Worm (Caenorhabditis elegans): ENCODE data around the gene F52E1.5.

ce11 chrV:8406155-8406554, 26.8 kb downstream of the F52E1.5 start:
- TF ChIP-seq nhr-28 (tag; optimal IDR thresholded peaks at IDR 0.05) (no peak), nhr-12 (tag; optimal IDR thresholded peaks at IDR 0.05) (no peak), unc-62 (GFP tag; optimal IDR thresholded peaks at IDR 0.05) (no peak), elt-3 (tag; optimal IDR thresholded peaks at IDR 0.05) (no peak), bed-3 (GFP tag; optimal IDR thresholded peaks at IDR 0.05) (no peak), lin-32 (GFP tag; optimal IDR thresholded peaks at IDR 0.05) (no peak), lsy-2 (tag; optimal IDR thresholded peaks at IDR 0.05) (no peak), elt-1 (tag; optimal IDR thresholded peaks at IDR 0.05; ENCODE audit: borderline replicate concordance, insufficient read depth) (no peak), nhr-2 (tag; optimal IDR thresholded peaks at IDR 0.05) (no peak), ceh-39 (tag; optimal IDR thresholded peaks at IDR 0.05) (no peak), pha-4 (tag; optimal IDR thresholded peaks at IDR 0.05) (no peak), M03D4.4 (tag; optimal IDR thresholded peaks at IDR 0.05) (no peak), mls-2 (tag; optimal IDR thresholded peaks at IDR 0.05) (no peak), nhr-76 (tag; optimal IDR thresholded peaks at IDR 0.05) (no peak)

All from whole organism, mixed stage, embryonic.